Worm (Caenorhabditis elegans): ENCODE results near the gene fzy-1.

DNA sequence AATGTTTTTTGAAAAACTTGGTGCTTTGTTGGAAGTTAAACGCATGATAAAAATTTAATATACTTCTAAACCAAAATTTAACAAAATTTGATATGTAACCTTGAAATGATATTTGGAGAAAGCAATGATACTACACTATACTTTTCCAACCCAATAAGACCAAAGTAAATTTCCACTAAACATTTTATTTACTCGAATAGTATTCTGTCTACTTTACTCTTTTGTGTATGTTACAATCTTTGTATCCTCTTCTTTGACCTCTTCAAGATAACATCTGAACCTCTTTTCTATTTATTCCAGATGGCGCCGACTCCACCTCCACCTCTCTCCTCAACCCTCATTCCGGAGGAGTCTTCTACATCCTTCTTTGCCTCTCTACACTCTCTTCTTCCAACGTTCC lies 47.0 kb upstream of the fzy-1 start, which contains the start of gene dhs-5:
- no peak for TF ChIP-seq flt-1 (GFP tag; IDR thresholded peaks at IDR 0.05)
- TF ChIP-seq cog-1 (tag; optimal IDR thresholded peaks at IDR 0.05), result no peak
- no peak for TF ChIP-seq klf-2 (GFP tag; conservative IDR thresholded peaks at IDR 0.05)

All from whole organism, midembryonic.